Fruit fly (Drosophila melanogaster): ENCODE results near the gene CG11905.

Gene CG11905

dm6 chr3L:16935284-16935683, at the start of gene CG11905:
CG11905 (minus strand) TSS chr3L:16935536.
- TF ChIP-seq Myc (optimal IDR thresholded peaks at IDR 0.05) (no peak), ttk (optimal IDR thresholded peaks at IDR 0.05) (no peak), Sin3A (optimal IDR thresholded peaks at IDR 0.05) (no peak), insv (optimal IDR thresholded peaks at IDR 0.05) (no peak), h (optimal IDR thresholded peaks at IDR 0.05) (no peak), psq (optimal IDR thresholded peaks at IDR 0.05) (no peak)

dm6 chr3L:16984813-16985387, 49.6 kb upstream of the CG11905 start:
- TF ChIP-seq Myc (optimal IDR thresholded peaks at IDR 0.05) = no peak

- TF ChIP-seq insv (optimal IDR thresholded peaks at IDR 0.05) (no peak), h (optimal IDR thresholded peaks at IDR 0.05) (no peak), Myc (optimal IDR thresholded peaks at IDR 0.05) (no peak), psq (optimal IDR thresholded peaks at IDR 0.05) (no peak), ttk (optimal IDR thresholded peaks at IDR 0.05) (no peak), Sin3A (optimal IDR thresholded peaks at IDR 0.05) (no peak)
These were observed 48.7 kb upstream of the CG11905 start for dm6 chr3L:16984042-16984441.

DNA sequence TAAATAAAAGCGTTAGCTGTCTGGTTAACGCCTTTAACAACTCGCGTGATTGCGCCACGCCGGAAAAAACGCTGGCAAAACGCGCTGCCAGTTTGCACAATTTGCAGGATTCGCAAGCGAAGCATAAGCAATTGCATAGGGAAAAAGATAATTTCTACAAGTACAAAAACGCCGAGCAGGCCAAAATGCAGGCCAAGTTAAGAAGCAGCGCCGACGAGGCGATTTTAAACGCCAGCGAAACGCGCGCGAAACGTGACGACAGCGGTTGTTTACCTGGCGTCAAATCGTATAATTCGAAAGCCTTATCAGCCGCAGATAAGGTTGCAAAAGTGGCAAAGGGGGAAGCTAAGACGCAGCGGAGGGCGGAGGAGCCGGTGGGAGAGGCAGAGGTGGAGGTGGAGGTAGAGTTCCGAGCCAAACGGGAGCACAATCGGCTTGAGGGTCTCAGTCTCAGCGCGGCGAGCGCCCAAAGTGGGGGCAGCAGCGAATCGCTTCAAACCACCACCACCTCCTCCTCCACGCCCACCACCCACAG, 45.8 kb upstream of the CG11905 start:
- TF ChIP-seq h (optimal IDR thresholded peaks at IDR 0.05) = no peak
- TF ChIP-seq psq (optimal IDR thresholded peaks at IDR 0.05) = no peak
- TF ChIP-seq ttk (optimal IDR thresholded peaks at IDR 0.05) = no peak
- TF ChIP-seq Myc (optimal IDR thresholded peaks at IDR 0.05) = no peak
- no peak for TF ChIP-seq insv (optimal IDR thresholded peaks at IDR 0.05)
- no peak for TF ChIP-seq Sin3A (optimal IDR thresholded peaks at IDR 0.05)

- TF ChIP-seq psq (optimal IDR thresholded peaks at IDR 0.05) (no peak), ttk (optimal IDR thresholded peaks at IDR 0.05) (no peak), Sin3A (optimal IDR thresholded peaks at IDR 0.05) (no peak), h (optimal IDR thresholded peaks at IDR 0.05) (no peak), insv (optimal IDR thresholded peaks at IDR 0.05) (no peak), Myc (optimal IDR thresholded peaks at IDR 0.05) (no peak)
These were observed 43.1 kb upstream of the CG11905 start for dm6 chr3L:16978406-16978805.

DNA sequence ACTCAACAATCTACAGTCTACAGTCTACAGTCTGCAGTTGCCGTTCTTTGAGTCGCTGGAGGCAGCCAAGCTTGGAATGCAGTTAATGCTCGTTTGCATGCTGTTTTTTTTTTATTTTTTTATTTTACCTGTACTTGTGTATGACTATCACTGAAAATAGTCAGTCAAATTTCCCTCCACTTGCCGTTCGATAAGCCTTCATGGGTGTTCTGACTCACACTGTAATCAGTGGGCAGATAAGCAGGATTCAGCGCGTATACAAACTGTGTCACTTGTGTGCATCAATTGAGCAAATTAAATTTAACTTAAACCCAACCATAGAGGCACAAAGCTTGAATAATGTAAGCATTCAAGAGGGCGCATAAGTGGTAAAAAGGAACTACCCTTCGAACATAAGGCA, 42.0 kb upstream of the CG11905 start:
- TF ChIP-seq ttk (optimal IDR thresholded peaks at IDR 0.05) = no peak
- no peak for TF ChIP-seq Sin3A (optimal IDR thresholded peaks at IDR 0.05)
- TF ChIP-seq Myc (optimal IDR thresholded peaks at IDR 0.05) = no peak
- TF ChIP-seq insv (optimal IDR thresholded peaks at IDR 0.05) = no peak
- no peak for TF ChIP-seq psq (optimal IDR thresholded peaks at IDR 0.05)

DNA sequence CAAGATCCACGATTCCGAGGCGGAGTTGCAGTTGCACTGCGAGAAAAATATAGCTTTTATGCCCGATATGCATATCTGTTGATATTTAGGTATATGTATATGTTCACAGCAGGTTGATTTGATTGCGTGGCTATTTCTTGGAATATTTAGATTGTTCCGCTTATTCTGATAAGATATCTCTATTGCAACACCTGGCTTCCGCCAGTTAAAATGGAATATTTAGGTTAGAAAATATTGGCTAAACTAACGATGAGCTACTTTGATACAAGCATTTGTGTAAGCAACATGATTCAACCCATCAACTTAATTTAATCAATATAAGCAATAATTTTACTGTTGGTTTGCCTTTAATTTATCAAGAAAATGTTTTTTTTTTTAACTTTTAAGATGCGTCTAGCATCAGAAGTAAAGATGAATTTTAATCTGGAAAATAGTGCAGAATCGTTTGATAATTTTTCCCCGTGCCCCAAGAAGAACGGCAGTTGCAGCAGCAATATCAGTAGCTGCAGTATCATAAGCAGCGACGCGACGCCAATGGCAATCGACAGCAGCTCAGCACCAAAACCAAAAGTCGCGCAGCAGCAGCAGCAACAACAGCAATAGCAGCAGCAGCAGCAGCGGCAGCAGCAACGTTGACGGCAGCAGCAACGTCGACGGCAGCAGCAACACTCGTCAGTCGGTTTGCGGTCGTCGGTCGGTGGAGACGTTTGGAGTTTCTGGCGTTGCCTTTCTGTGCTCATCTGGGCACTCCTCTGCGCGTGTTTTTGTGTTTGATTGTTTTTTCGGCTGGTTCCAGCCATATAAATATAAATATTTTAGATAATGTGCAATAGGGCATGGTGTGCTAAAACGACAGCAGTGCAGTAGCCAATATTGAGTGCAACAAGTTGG, 40.5 kb upstream of the CG11905 start:
- TF ChIP-seq ttk (optimal IDR thresholded peaks at IDR 0.05) = no peak
- no peak for TF ChIP-seq insv (optimal IDR thresholded peaks at IDR 0.05)
- no peak for TF ChIP-seq Sin3A (optimal IDR thresholded peaks at IDR 0.05)
- TF ChIP-seq psq (optimal IDR thresholded peaks at IDR 0.05) = no peak
- no peak for TF ChIP-seq Myc (optimal IDR thresholded peaks at IDR 0.05)
- TF ChIP-seq h (optimal IDR thresholded peaks at IDR 0.05) = no peak

dm6 chr3L:16974645-16975151, 39.4 kb upstream of the CG11905 start:
- TF ChIP-seq Sin3A (optimal IDR thresholded peaks at IDR 0.05) (no peak), h (optimal IDR thresholded peaks at IDR 0.05) (no peak), Myc (optimal IDR thresholded peaks at IDR 0.05) (no peak)

DNA sequence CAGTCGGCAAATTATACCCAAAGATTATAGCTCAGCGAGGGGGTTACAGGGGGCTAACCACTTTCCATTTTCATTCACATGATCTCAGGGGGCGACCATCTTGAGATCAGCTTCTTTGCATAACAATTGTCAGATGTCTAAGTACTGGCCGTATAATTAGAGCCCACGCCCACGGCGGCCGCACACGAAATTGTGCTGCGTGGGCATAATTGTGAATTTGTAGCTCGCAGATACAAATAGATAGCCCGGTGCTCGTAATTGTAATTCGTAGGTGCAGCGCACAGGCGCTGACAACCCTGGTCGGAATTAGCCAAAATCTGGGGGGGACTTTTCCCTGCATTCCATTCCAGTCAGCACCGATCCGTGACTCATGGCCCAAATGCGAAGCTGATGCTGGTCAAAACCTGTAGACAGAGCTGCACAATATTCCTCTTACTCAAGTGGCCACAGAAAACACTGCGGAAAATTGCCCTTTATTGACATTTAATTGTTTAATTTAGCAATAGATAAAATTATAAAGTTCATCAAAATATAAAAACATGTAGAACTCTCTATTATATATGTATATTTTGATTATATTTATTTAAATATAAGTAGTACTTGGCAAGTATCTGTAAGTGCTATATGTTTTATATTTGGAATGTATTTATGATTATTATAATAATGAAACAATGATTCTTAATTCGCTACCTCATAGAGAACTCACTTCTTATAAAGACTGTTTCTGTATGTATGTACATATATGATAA, 36.4 kb upstream of the CG11905 start:
- TF ChIP-seq h (optimal IDR thresholded peaks at IDR 0.05) (no peak), Myc (optimal IDR thresholded peaks at IDR 0.05) (no peak), Sin3A (optimal IDR thresholded peaks at IDR 0.05) (no peak), insv (optimal IDR thresholded peaks at IDR 0.05) (no peak), psq (optimal IDR thresholded peaks at IDR 0.05) (no peak), ttk (optimal IDR thresholded peaks at IDR 0.05) (no peak)

dm6 chr3L:16969652-16970109, 34.3 kb upstream of the CG11905 start, which contains the start of gene Exn:
Exn (plus strand) TSS chr3L:16970013.
- TF ChIP-seq insv (optimal IDR thresholded peaks at IDR 0.05) (no peak), Myc (optimal IDR thresholded peaks at IDR 0.05) (no peak), psq (optimal IDR thresholded peaks at IDR 0.05) (no peak), h (optimal IDR thresholded peaks at IDR 0.05) (no peak), ttk (optimal IDR thresholded peaks at IDR 0.05) (no peak), Sin3A (optimal IDR thresholded peaks at IDR 0.05) (no peak)

DNA sequence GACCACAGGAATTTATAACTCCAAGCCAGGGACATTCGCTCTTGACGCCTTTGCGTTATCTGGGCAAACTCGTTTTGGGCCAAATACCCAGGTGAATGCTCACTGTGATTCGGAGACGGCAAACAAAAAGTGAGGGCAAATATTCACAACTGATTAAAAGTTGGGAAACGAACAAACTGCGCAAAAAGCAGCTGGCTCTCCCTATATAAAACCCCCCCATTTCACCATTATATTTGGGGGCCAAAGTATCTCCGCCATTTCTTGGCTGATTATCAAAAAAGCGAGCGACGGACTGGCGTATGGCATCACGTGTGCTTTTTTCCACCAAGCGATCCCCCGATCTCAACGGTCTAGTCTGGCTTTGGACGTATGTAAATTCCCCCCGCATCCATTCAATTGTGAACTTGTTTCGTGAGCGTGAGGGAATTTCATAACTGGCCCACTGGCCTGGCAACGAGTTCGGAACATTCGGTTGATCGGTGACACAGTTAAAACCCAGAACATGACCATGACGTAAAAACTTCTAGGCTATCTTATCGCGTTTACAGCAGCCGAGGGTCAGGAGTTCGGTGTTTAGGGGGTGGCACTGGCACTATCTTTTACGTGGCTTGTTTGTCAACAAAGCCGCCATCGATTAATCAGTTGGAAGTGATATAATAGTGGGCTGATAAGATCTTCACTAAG, 23.2 kb upstream of the CG11905 start:
- TF ChIP-seq psq (optimal IDR thresholded peaks at IDR 0.05) (no peak), ttk (optimal IDR thresholded peaks at IDR 0.05) (no peak), Sin3A (optimal IDR thresholded peaks at IDR 0.05) (no peak), h (optimal IDR thresholded peaks at IDR 0.05) (no peak), insv (optimal IDR thresholded peaks at IDR 0.05) (no peak), Myc (optimal IDR thresholded peaks at IDR 0.05) (no peak)

Data from Kc167 (cell line).